Worm (Caenorhabditis elegans): ENCODE measurements around the gene F52G3.8.
"Not testable (repeated sequence)": the region's sequence is repeated elsewhere in the genome, so short reads cannot be mapped to it uniquely, and the experiment has no call there.

Gene F52G3.8

ce11 chrX:16921533-16921932 is 31.2 kb downstream of the F52G3.8 start, which contains the start of gene fbxb-114:
Gene fbxb-114, plus strand, starts transcription at chrX:16921833.
- TF ChIP-seq ZK546.5 (tag; optimal IDR thresholded peaks at IDR 0.05) = no peak
- no peak for TF ChIP-seq egl-27 (tag; optimal IDR thresholded peaks at IDR 0.05)
- no peak for TF ChIP-seq aly-2 (tag; optimal IDR thresholded peaks at IDR 0.05)
- no peak for TF ChIP-seq lin-13 (GFP tag; optimal IDR thresholded peaks at IDR 0.05)
- no peak for TF ChIP-seq nhr-77 (tag; optimal IDR thresholded peaks at IDR 0.05)
- no peak for TF ChIP-seq elt-3 (tag; optimal IDR thresholded peaks at IDR 0.05)
- no peak for TF ChIP-seq ama-1 (optimal IDR thresholded peaks at IDR 0.05)
- TF ChIP-seq lin-11 (tag; optimal IDR thresholded peaks at IDR 0.05) = no peak
- no peak for TF ChIP-seq nhr-6 (tag; optimal IDR thresholded peaks at IDR 0.05)
- no peak for TF ChIP-seq ceh-82 (tag; optimal IDR thresholded peaks at IDR 0.05)
- TF ChIP-seq ztf-4 (tag; optimal IDR thresholded peaks at IDR 0.05) = no peak
- no peak for TF ChIP-seq C34F6.9 (tag; optimal IDR thresholded peaks at IDR 0.05)
- no peak for TF ChIP-seq nhr-129 (tag; optimal IDR thresholded peaks at IDR 0.05)
- TF ChIP-seq F13H6.1 (tag; optimal IDR thresholded peaks at IDR 0.05) = no peak
- TF ChIP-seq mdl-1 (tag; optimal IDR thresholded peaks at IDR 0.05) = no peak
- no peak for TF ChIP-seq unc-62 (GFP tag; optimal IDR thresholded peaks at IDR 0.05)

- TF ChIP-seq ceh-16 (tag; optimal IDR thresholded peaks at IDR 0.05) = no peak
- peak; percentile 1 for TF ChIP-seq sma-9 (GFP tag; optimal IDR thresholded peaks at IDR 0.05)
- no peak for TF ChIP-seq sma-9 (tag; optimal IDR thresholded peaks at IDR 0.05)
- TF ChIP-seq lsy-2 (tag; optimal IDR thresholded peaks at IDR 0.05) = no peak
- TF ChIP-seq fos-1 (tag; optimal IDR thresholded peaks at IDR 0.05) = peak; percentile 80
These were observed 33.3 kb downstream of the F52G3.8 start for ce11 chrX:16919468-16919867.

ce11 chrX:16913669-16914068 is 39.1 kb downstream of the F52G3.8 start, which contains the start of gene F39F10.5:
Gene F39F10.5, minus strand, starts transcription at chrX:16913769.
- TF ChIP-seq gmeb-1, unc-39, egl-27 (tag; optimal IDR thresholded peaks at IDR 0.05): not testable (repeated sequence)

- TF ChIP-seq R02D3.7 (tag; optimal IDR thresholded peaks at IDR 0.05) (no peak), sem-4 (tag; optimal IDR thresholded peaks at IDR 0.05) (no peak), ztf-4 (tag; optimal IDR thresholded peaks at IDR 0.05) (no peak), gmeb-1 (tag; optimal IDR thresholded peaks at IDR 0.05) (no peak), snpc-4 (tag; optimal IDR thresholded peaks at IDR 0.05) (no peak), ZK546.5 (tag; optimal IDR thresholded peaks at IDR 0.05) (no peak), ceh-82 (tag; optimal IDR thresholded peaks at IDR 0.05) (no peak), nhr-6 (tag; optimal IDR thresholded peaks at IDR 0.05) (no peak), F13H6.1 (tag; optimal IDR thresholded peaks at IDR 0.05) (no peak), nhr-10 (tag; optimal IDR thresholded peaks at IDR 0.05) (no peak)
These were observed 49.1 kb downstream of the F52G3.8 start, which contains the start of gene F39F10.4 for ce11 chrX:16903619-16904018. Gene F39F10.4, minus strand, starts transcription at chrX:16903719.

- TF ChIP-seq aly-2 (tag; optimal IDR thresholded peaks at IDR 0.05) (no peak), nhr-12 (tag; optimal IDR thresholded peaks at IDR 0.05) (no peak), fos-1 (tag; optimal IDR thresholded peaks at IDR 0.05) (no peak), alr-1 (tag; optimal IDR thresholded peaks at IDR 0.05) (no peak), Y55F3AM.14 (GFP tag; optimal IDR thresholded peaks at IDR 0.05) (no peak), snpc-4 (tag; optimal IDR thresholded peaks at IDR 0.05) (no peak), lin-39 (tag; optimal IDR thresholded peaks at IDR 0.05) (no peak)
These were observed 50.1 kb downstream of the F52G3.8 start for ce11 chrX:16902657-16903056.
